Worm (Caenorhabditis elegans) whole organism, L4 larva: ENCODE results near the gene hex-2.

Experiments
- ZK546.5 ChIP-seq, 2 experiments: sonication (generic microtip); optimal IDR thresholded peaks; 2 replicates each; lab custom pipeline; 2017; ENCODE audit warnings: missing biosample characterization in 2 of 2, missing genetic modification characterization in 2 of 2
- aly-2 ChIP-seq: sonication (generic microtip); optimal IDR thresholded peaks from 2 replicates; lab custom pipeline; 2018; ENCODE audit warnings: missing biosample characterization, missing genetic modification characterization
- duxl-1 ChIP-seq: sonication (generic microtip); optimal IDR thresholded peaks from 2 replicates; lab custom pipeline; 2016; ENCODE audit warnings: mild to moderate bottlenecking, missing genetic modification characterization, moderate library complexity, missing compliant biosample characterization; ENCODE audit not compliant: poor library complexity
- egl-27 ChIP-seq: sonication (generic microtip); optimal IDR thresholded peaks from 3 replicates; lab custom pipeline; 2017; ENCODE audit warnings: missing biosample characterization, missing genetic modification reagents, missing genetic modification characterization
- lin-39 ChIP-seq: fragments of 150-350 bp; optimal IDR thresholded peaks from 2 replicates; lab custom pipeline; 2014; ENCODE audit warnings: missing biosample characterization, missing genetic modification reagents, missing genetic modification characterization
- snpc-4 ChIP-seq: fragments of 150-350 bp; optimal IDR thresholded peaks from 2 replicates; lab custom pipeline; 2014; ENCODE audit warnings: missing biosample characterization, missing genetic modification characterization
- spr-1 ChIP-seq: sonication (generic microtip); optimal IDR thresholded peaks from 2 replicates; lab custom pipeline; 2016; ENCODE audit warnings: mild to moderate bottlenecking, missing genetic modification characterization, missing compliant biosample characterization
- zfp-3 ChIP-seq: fragments of 200-800 bp; sonication (Bioruptor generic); conservative IDR thresholded peaks from 2 replicates; pipeline ENCODE4 v1.3.6; 2022; ENCODE audit warnings: missing genetic modification reagents, missing genetic modification characterization, missing compliant biosample characterization
- ztf-11 ChIP-seq: fragments of 150-350 bp; optimal IDR thresholded peaks from 2 replicates; lab custom pipeline; 2014; ENCODE audit warnings: missing biosample characterization, missing genetic modification characterization

DNA sequence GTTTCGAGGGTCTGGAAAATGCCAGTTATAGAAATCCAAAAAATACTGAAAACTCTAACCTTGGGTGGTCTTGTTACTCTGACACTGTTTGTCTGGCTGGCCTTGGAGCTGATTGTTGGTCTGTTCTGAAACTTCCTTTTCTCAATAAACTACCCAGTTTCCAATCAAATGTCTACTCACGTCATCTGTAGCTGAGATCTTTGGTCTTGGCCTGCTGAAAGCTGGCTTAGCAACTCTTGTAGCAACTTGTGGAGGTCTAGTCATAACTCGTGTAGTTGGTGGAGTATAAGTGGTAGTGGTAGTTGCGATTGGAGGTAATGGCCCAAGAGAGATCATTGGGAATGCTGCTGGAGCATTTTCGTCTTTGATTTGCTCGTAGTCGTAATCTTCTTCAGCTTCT, 44.1 kb upstream of the hex-2 start:
- no peak for TF ChIP-seq aly-2 (tag; lab: Kevin White, UChicago)
- no peak for TF ChIP-seq duxl-1
- TF ChIP-seq spr-1 (tag; lab: Kevin White, UChicago), result no peak
- no peak for TF ChIP-seq snpc-4
- no peak for TF ChIP-seq ZK546.5 (tag; optimal IDR thresholded peaks at IDR 0.05; lab: Kevin White, UChicago)
- TF ChIP-seq lin-39 (tag; lab: Kevin White, UChicago), result no peak
- no peak for TF ChIP-seq zfp-3 (GFP tag; lab: Robert Waterston, UW)
- TF ChIP-seq ztf-11 (tag; lab: Kevin White, UChicago), result no peak
- no peak for TF ChIP-seq egl-27 (tag; lab: Kevin White, UChicago)
